Fruit fly (Drosophila melanogaster): ENCODE data around the gene CG14913.

DNA sequence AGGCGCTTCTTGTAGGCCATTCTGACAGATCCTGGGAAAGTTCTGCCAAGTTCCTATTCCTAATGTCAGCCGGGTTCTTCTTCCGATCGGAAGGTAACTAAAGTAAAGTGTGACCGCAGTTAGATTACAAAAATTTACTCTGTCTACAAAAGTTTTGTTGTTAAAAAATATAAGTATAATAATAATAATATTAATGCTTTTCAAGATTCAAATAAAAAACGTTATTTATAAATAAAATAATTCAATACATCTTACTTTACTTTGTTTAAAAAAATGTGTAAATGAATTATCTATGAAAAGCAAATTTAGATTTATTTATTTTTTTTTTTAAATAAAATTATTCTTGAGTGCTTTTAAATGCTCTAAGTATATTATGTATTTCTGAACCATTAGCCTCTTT is 41.6 kb upstream of the CG14913 start, which contains the start of gene abo:
- TF ChIP-seq psq (optimal IDR thresholded peaks at IDR 0.05) (no peak), pan (optimal IDR thresholded peaks at IDR 0.05) (no peak), usp (GFP tag; optimal IDR thresholded peaks at IDR 0.05) (no peak)
